Worm (Caenorhabditis elegans) whole organism, late embryonic: ENCODE measurements around the gene F25E2.3.

Experiments
- C08G9.2 ChIP-seq: sonication (generic microtip); optimal IDR thresholded peaks from 2 replicates; lab custom pipeline; 2016; ENCODE audit warnings: mild to moderate bottlenecking, missing genetic modification characterization, moderate library complexity, missing compliant biosample characterization
- F13H6.1 ChIP-seq: sonication (generic microtip); optimal IDR thresholded peaks from 2 replicates; lab custom pipeline; 2016; ENCODE audit warnings: missing genetic modification characterization, missing compliant biosample characterization
- Y22D7AL.16 ChIP-seq: sonication (generic microtip); optimal IDR thresholded peaks from 2 replicates; lab custom pipeline; 2016; ENCODE audit warnings: missing genetic modification characterization, missing compliant biosample characterization
- ceh-14 ChIP-seq: sonication (generic microtip); optimal IDR thresholded peaks from 2 replicates; lab custom pipeline; 2016; ENCODE audit warnings: missing genotype, missing genetic modification characterization, missing compliant biosample characterization
- ceh-18 ChIP-seq: sonication (generic microtip); optimal IDR thresholded peaks from 2 replicates; lab custom pipeline; 2016; ENCODE audit warnings: missing genetic modification characterization, missing compliant biosample characterization
- ceh-19 ChIP-seq: fragments of 200-800 bp; sonication (Bioruptor generic); optimal IDR thresholded peaks from 2 replicates; lab custom pipeline; 2018; ENCODE audit warnings: mild to moderate bottlenecking, missing genetic modification characterization, missing compliant biosample characterization
- ceh-2 ChIP-seq: sonication (generic microtip); optimal IDR thresholded peaks from 2 replicates; lab custom pipeline; 2016; ENCODE audit warnings: missing genotype, missing genetic modification characterization, missing compliant biosample characterization
- ceh-22 ChIP-seq: sonication (generic microtip); optimal IDR thresholded peaks from 2 replicates; lab custom pipeline; 2017; ENCODE audit warnings: missing biosample characterization, missing genetic modification characterization
- ceh-30 ChIP-seq: fragments of 150-350 bp; optimal IDR thresholded peaks from 2 replicates; lab custom pipeline; 2014; ENCODE audit warnings: missing biosample characterization, missing genetic modification characterization
- ceh-34 ChIP-seq: sonication (generic microtip); optimal IDR thresholded peaks from 2 replicates; lab custom pipeline; 2016; ENCODE audit warnings: mild to moderate bottlenecking, missing genetic modification characterization, missing compliant biosample characterization
- ceh-45 ChIP-seq: fragments of 200-800 bp; sonication (Bioruptor generic); IDR thresholded peaks from 2 replicates; pipeline ENCODE4 v1.3.6; 2022; ENCODE audit warnings: missing genetic modification reagents, missing genetic modification characterization, missing compliant biosample characterization
- ceh-6 ChIP-seq: fragments of 200-800 bp; sonication (Bioruptor generic); optimal IDR thresholded peaks from 2 replicates; lab custom pipeline; 2018; ENCODE audit warnings: mild to moderate bottlenecking, missing genetic modification characterization, missing compliant biosample characterization
- ceh-9 ChIP-seq: sonication (generic microtip); optimal IDR thresholded peaks from 2 replicates; lab custom pipeline; 2016; ENCODE audit warnings: mild to moderate bottlenecking, missing genetic modification characterization, inconsistent platforms, missing compliant biosample characterization
- dve-1 ChIP-seq: sonication (generic microtip); optimal IDR thresholded peaks from 2 replicates; lab custom pipeline; 2017; ENCODE audit warnings: antibody characterized with exemption, mild to moderate bottlenecking, missing genetic modification characterization, missing compliant biosample characterization
- elt-2 ChIP-seq: sonication (generic microtip); optimal IDR thresholded peaks from 2 replicates; lab custom pipeline; 2016; ENCODE audit warnings: missing genetic modification reagents, missing genetic modification characterization, missing compliant biosample characterization
- elt-4 ChIP-seq: sonication (generic microtip); optimal IDR thresholded peaks from 2 replicates; lab custom pipeline; 2016; ENCODE audit warnings: missing genetic modification characterization, missing compliant biosample characterization
- ets-4 ChIP-seq: sonication (generic microtip); optimal IDR thresholded peaks from 2 replicates; lab custom pipeline; 2016; ENCODE audit warnings: missing genetic modification characterization, missing compliant biosample characterization
- fkh-6 ChIP-seq: sonication (generic microtip); optimal IDR thresholded peaks from 2 replicates; lab custom pipeline; 2016; ENCODE audit warnings: missing genetic modification characterization, missing compliant biosample characterization
- gmeb-2 ChIP-seq: sonication (generic microtip); optimal IDR thresholded peaks from 2 replicates; lab custom pipeline; 2016; ENCODE audit warnings: missing genetic modification characterization, inconsistent platforms, missing compliant biosample characterization
- hlh-13 ChIP-seq: fragments of 200-800 bp; sonication (Bioruptor generic); optimal IDR thresholded peaks from 2 replicates; lab custom pipeline; 2018; ENCODE audit warnings: mild to moderate bottlenecking, missing genetic modification characterization, missing compliant biosample characterization
- lim-6 ChIP-seq: sonication (generic microtip); optimal IDR thresholded peaks from 2 replicates; lab custom pipeline; 2016; ENCODE audit warnings: missing genetic modification characterization, missing compliant biosample characterization
- lin-11 ChIP-seq: fragments of 200-800 bp; sonication (Bioruptor generic); optimal IDR thresholded peaks from 2 replicates; lab custom pipeline; 2018; ENCODE audit warnings: mild to moderate bottlenecking, missing genetic modification characterization, missing compliant biosample characterization
- mec-3 ChIP-seq: sonication (generic microtip); optimal IDR thresholded peaks from 2 replicates; lab custom pipeline; 2016; ENCODE audit warnings: borderline replicate concordance, missing genetic modification characterization, missing compliant biosample characterization
- nhr-11 ChIP-seq: fragments of 150-350 bp; optimal IDR thresholded peaks from 2 replicates; lab custom pipeline; 2014; ENCODE audit warnings: missing biosample characterization, missing genetic modification characterization
- nhr-232 ChIP-seq: sonication (generic microtip); optimal IDR thresholded peaks from 2 replicates; lab custom pipeline; 2016; ENCODE audit warnings: missing genetic modification characterization, missing compliant biosample characterization
- pat-9 ChIP-seq: fragments of 200-800 bp; sonication (Bioruptor generic); optimal IDR thresholded peaks from 2 replicates; lab custom pipeline; 2018; ENCODE audit warnings: mild to moderate bottlenecking, missing genetic modification characterization, moderate library complexity, missing compliant biosample characterization
- pha-4 ChIP-seq: fragments of 150-350 bp; optimal IDR thresholded peaks from 2 replicates; lab custom pipeline; 2018; ENCODE audit warnings: missing biosample characterization, missing genetic modification reagents, missing genetic modification characterization
- pqm-1 ChIP-seq: sonication (generic microtip); optimal IDR thresholded peaks from 2 replicates; lab custom pipeline; 2016; ENCODE audit warnings: missing genetic modification characterization, missing compliant biosample characterization
- pros-1 ChIP-seq: fragments of 150-350 bp; optimal IDR thresholded peaks from 2 replicates; lab custom pipeline; 2014; ENCODE audit warnings: missing biosample characterization, missing genetic modification reagents, missing genetic modification characterization
- ref-2 ChIP-seq: sonication (generic microtip); optimal IDR thresholded peaks from 2 replicates; lab custom pipeline; 2016; ENCODE audit warnings: missing genetic modification characterization, missing compliant biosample characterization
- rnt-1 ChIP-seq: sonication (generic microtip); optimal IDR thresholded peaks from 2 replicates; lab custom pipeline; 2016; ENCODE audit warnings: missing genetic modification characterization, missing compliant biosample characterization
- sdc-2 ChIP-seq: sonication (generic microtip); optimal IDR thresholded peaks from 2 replicates; lab custom pipeline; 2016; ENCODE audit warnings: missing genotype, missing genetic modification characterization, missing compliant biosample characterization
- sox-4 ChIP-seq: sonication (generic microtip); optimal IDR thresholded peaks from 2 replicates; lab custom pipeline; 2017; ENCODE audit warnings: mild to moderate bottlenecking, missing genetic modification characterization, inconsistent platforms, missing compliant biosample characterization
- tbx-7 ChIP-seq: sonication (generic microtip); optimal IDR thresholded peaks from 2 replicates; lab custom pipeline; 2016; ENCODE audit warnings: missing genotype, missing genetic modification characterization, missing compliant biosample characterization
- unc-3 ChIP-seq, 2 experiments: fragments of 200-800 bp in 1 of 2; sonication (Bioruptor generic) in 1 of 2; sonication (generic microtip) in 1 of 2; conservative IDR thresholded peaks in 1 of 2; optimal IDR thresholded peaks in 1 of 2; 2 replicates each; pipeline versions ENCODE4 v1.3.6 to Lab custom; 2016 to 2022; ENCODE audit warnings: missing compliant biosample characterization in 2 of 2, missing genetic modification characterization in 2 of 2, missing genetic modification reagents in 1 of 2
- unc-42 ChIP-seq: sonication (generic microtip); optimal IDR thresholded peaks from 2 replicates; lab custom pipeline; 2016; ENCODE audit warnings: missing genotype, missing genetic modification characterization, missing compliant biosample characterization
- unc-55 ChIP-seq: sonication (generic microtip); optimal IDR thresholded peaks from 2 replicates; lab custom pipeline; 2017; ENCODE audit warnings: missing biosample characterization, missing genetic modification reagents, missing genetic modification characterization
- unc-86 ChIP-seq: sonication (generic microtip); optimal IDR thresholded peaks from 2 replicates; lab custom pipeline; 2016; ENCODE audit warnings: missing genetic modification characterization, missing compliant biosample characterization

Gene F25E2.3

ce11 chrX:785368-785767 is 27.6 kb downstream of the F25E2.3 start:
- no peak for TF ChIP-seq dve-1 (tag; lab: Kevin White, UChicago)
- TF ChIP-seq fkh-6 (tag; lab: Kevin White, UChicago), result no peak
- TF ChIP-seq ceh-45, result 0 out of 2 replicates have a peak, but pooled peaks have one; percentile 13
- TF ChIP-seq sdc-2 (tag; lab: Kevin White, UChicago), result peak; percentile 97
- TF ChIP-seq ref-2 (tag; lab: Kevin White, UChicago), result no peak
- TF ChIP-seq, all 69 proteins: peak for 2

- TF ChIP-seq sox-4, result no peak
- TF ChIP-seq nhr-232, result no peak
- TF ChIP-seq F13H6.1, result no peak
- no peak for TF ChIP-seq ceh-30 (tag; lab: Kevin White, UChicago)
- no peak for TF ChIP-seq nhr-11 (tag; lab: Kevin White, UChicago)
- no peak for TF ChIP-seq tbx-7 (tag; lab: Kevin White, UChicago)
- no peak for TF ChIP-seq ceh-19 (GFP tag; lab: Kevin White, UChicago)
- no peak for TF ChIP-seq elt-4 (tag; lab: Kevin White, UChicago)
Observed at ce11 chrX:784853-785252, 28.1 kb downstream of the F25E2.3 start, which contains the start of gene T04G9.6. Gene T04G9.6 (minus strand): TSS chrX:784953.

- no peak for TF ChIP-seq pat-9 (tag; lab: Kevin White, UChicago)
- no peak for TF ChIP-seq pqm-1 (tag; lab: Kevin White, UChicago)
- TF ChIP-seq ceh-9 (tag; lab: Kevin White, UChicago), result no peak
- no peak for TF ChIP-seq pros-1 (tag; lab: Kevin White, UChicago)
- no peak for TF ChIP-seq ceh-6
Observed at ce11 chrX:780027-780426, 32.9 kb downstream of the F25E2.3 start.

- TF ChIP-seq F13H6.1 (no peak), lin-11 (no peak), tbx-7 (tag; lab: Kevin White, UChicago) (no peak), ceh-18 (tag; lab: Kevin White, UChicago) (no peak), sdc-2 (tag; lab: Kevin White, UChicago) (no peak), ceh-22 (tag; lab: Kevin White, UChicago) (no peak), sox-4 (no peak), unc-42 (no peak), pqm-1 (tag; lab: Kevin White, UChicago) (no peak), ceh-9 (tag; lab: Kevin White, UChicago) (no peak), fkh-6 (tag; lab: Kevin White, UChicago) (no peak), lim-6 (tag; lab: Kevin White, UChicago) (no peak), unc-86 (no peak), rnt-1 (tag; lab: Kevin White, UChicago) (no peak), hlh-13 (GFP tag; lab: Kevin White, UChicago) (no peak), unc-3 (GFP tag; conservative IDR thresholded peaks at IDR 0.05; lab: Robert Waterston, UW) (no peak), unc-3 (tag; optimal IDR thresholded peaks at IDR 0.05; lab: Kevin White, UChicago) (no peak)
Observed at ce11 chrX:779259-779658, 33.7 kb downstream of the F25E2.3 start.

ce11 chrX:777421-777820 is 35.5 kb downstream of the F25E2.3 start, which contains the start of gene nas-15:
Gene nas-15 (plus strand): TSS chrX:777721.
- TF ChIP-seq sox-4 (no peak), ets-4 (tag; lab: Kevin White, UChicago) (no peak), ceh-30 (tag; lab: Kevin White, UChicago) (no peak), dve-1 (tag; lab: Kevin White, UChicago) (no peak), elt-2 (tag; lab: Kevin White, UChicago) (no peak), mec-3 (tag; lab: Kevin White, UChicago) (no peak), unc-55 (no peak), nhr-232 (no peak), gmeb-2 (tag; lab: Kevin White, UChicago) (no peak), ceh-34 (no peak), tbx-7 (tag; lab: Kevin White, UChicago) (no peak), pha-4 (tag; lab: Kevin White, UChicago) (no peak), Y22D7AL.16 (tag; lab: Kevin White, UChicago) (no peak), ceh-2 (tag; lab: Kevin White, UChicago) (no peak), ceh-14 (tag; lab: Kevin White, UChicago) (no peak), ref-2 (tag; lab: Kevin White, UChicago) (no peak), ceh-18 (tag; lab: Kevin White, UChicago) (no peak), C08G9.2 (tag; lab: Kevin White, UChicago) (no peak)
